Fruit fly (Drosophila melanogaster): ENCODE measurements around the gene PSMG1.

PSMG1 gene

DNA sequence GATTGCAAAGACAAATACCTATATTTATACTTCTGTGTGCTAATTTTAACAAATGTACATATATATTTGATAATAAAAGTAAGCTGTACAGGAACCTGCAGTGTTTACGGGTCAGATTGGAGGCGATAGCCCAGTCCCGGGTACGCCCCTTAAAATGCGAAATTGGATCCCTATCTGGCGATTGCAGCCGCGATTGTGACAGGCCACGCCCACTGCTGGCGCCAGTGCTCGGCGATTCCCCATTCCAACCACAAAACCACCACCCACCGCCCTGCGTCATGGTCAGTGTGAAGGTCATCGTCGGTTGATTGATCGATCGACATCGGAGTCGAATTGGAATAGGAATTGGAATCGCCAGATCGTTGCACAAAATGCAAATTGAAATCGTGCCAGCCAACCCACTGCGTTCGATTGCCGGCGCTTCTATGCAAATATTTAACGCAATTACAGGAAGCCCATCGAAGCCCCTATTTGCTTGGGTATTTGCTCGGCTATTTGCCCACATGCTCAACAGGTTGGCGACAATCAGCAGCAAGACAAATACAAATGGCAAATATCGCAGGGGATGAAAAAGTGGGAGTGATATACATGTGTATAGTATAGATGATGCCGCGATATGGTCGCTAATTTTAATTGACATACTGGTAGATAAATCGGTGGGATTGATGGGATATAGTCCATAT, 44.7 kb upstream of the PSMG1 start (continued):
- TF ChIP-seq fd59A (GFP tag; optimal IDR thresholded peaks at IDR 0.05), result peak; percentile 11
- TF ChIP-seq spab (GFP tag; optimal IDR thresholded peaks at IDR 0.05), result peak; percentile 35
- peak in 1 of 2 experiments; percentile 54 for TF ChIP-seq salr (GFP tag; optimal IDR thresholded peaks at IDR 0.05)
- peak; percentile 41 for TF ChIP-seq CG10631 (GFP tag; optimal IDR thresholded peaks at IDR 0.05)
- no peak for TF ChIP-seq Ets96B (tag; optimal IDR thresholded peaks at IDR 0.05)
- no peak for TF ChIP-seq topi (GFP tag; optimal IDR thresholded peaks at IDR 0.05)
- TF ChIP-seq Lpt (GFP tag; optimal IDR thresholded peaks at IDR 0.05), result no peak
- no peak for TF ChIP-seq CG6808 (GFP tag; optimal IDR thresholded peaks at IDR 0.05)
- peak; percentile 21 for TF ChIP-seq CG6792 (GFP tag; optimal IDR thresholded peaks at IDR 0.05)
- peak; percentile 21 for TF ChIP-seq CG4318 (GFP tag; optimal IDR thresholded peaks at IDR 0.05)
- TF ChIP-seq fkh (GFP tag; optimal IDR thresholded peaks at IDR 0.05), result peak; percentile 41

DNA sequence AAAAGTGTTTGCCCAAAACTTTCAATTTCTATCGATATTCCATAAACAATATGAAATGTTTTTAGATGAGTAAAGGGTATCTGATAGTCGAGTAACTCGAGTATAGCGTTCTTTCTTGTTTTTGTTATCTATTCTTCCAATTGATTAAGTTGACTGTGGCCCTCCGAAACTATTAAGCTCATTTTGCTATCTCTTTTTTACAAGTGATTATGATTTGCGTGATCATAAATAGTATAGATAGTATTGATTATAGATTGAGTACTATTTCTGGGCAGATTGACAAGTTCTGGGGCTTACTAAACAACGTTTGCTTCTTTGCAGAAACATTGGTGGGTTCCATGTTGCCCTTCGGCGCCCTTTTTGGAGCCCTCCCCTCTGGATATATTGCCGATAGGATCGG, 42.4 kb upstream of the PSMG1 start:
- TF ChIP-seq Hr39 (GFP tag; optimal IDR thresholded peaks at IDR 0.05) (no peak), fd59A (GFP tag; optimal IDR thresholded peaks at IDR 0.05) (no peak), CG32006 (GFP tag; optimal IDR thresholded peaks at IDR 0.05) (no peak), CG6854 (GFP tag; optimal IDR thresholded peaks at IDR 0.05) (no peak), lz (GFP tag; optimal IDR thresholded peaks at IDR 0.05) (no peak), CG8319 (GFP tag; optimal IDR thresholded peaks at IDR 0.05) (no peak), Sox14 (GFP tag; optimal IDR thresholded peaks at IDR 0.05) (no peak), dsx (GFP tag; optimal IDR thresholded peaks at IDR 0.05; ENCODE audit: poor library complexity, severe bottlenecking) (no peak), CG34406 (GFP tag; optimal IDR thresholded peaks at IDR 0.05) (no peak), Eip93F (GFP tag; optimal IDR thresholded peaks at IDR 0.05) (no peak)

DNA sequence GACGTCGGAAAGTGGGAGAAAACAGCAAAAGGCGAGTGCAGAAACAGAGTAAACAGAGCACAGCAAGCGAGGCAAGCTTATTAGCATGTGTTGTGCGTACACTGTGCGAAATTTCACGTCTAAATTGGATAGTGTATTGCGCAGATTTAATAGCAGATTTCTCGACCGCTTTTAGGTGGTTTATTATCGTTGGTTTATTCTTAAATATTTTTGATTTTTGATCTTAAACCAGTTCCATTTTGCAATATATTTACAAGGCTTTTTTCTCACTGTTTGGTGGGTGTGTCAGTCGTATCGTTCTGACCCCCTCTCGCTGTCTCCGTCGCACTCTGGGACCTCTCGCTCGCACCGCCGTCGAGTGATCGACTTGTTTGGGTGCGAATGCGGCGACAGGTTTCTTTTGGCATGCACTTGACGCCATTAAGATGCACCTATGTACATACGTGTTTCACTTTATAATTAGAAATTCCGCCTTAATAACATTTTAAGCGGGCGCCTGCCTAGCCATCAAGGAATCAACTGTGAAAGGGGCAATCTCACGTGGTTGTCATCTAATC, 39.9 kb upstream of the PSMG1 start:
- peak; percentile 74 for TF ChIP-seq CG3032 (tag; optimal IDR thresholded peaks at IDR 0.05)
- peak; percentile 92 for TF ChIP-seq Gug (GFP tag; IDR thresholded peaks at IDR 0.05)
- TF ChIP-seq fd85E (GFP tag; optimal IDR thresholded peaks at IDR 0.05), result peak; percentile 76
- TF ChIP-seq pdm3 (GFP tag; optimal IDR thresholded peaks at IDR 0.05), result peak; percentile 92
- TF ChIP-seq Eip78C (GFP tag), result peak; percentile 98
- peak; percentile 47 for TF ChIP-seq vri (GFP tag; optimal IDR thresholded peaks at IDR 0.05)
- peak; percentile 69 for TF ChIP-seq Blimp-1 (GFP tag; optimal IDR thresholded peaks at IDR 0.05)
- TF ChIP-seq CG11902 (GFP tag; optimal IDR thresholded peaks at IDR 0.05), result peak; percentile 91
- TF ChIP-seq CG8119 (GFP tag; IDR thresholded peaks at IDR 0.05), result peak; percentile 93
- peak; percentile 81 for TF ChIP-seq CG1621 (tag; optimal IDR thresholded peaks at IDR 0.05)
- peak; percentile 83 for TF ChIP-seq Ets96B (tag; optimal IDR thresholded peaks at IDR 0.05)
- TF ChIP-seq Eip93F (GFP tag; optimal IDR thresholded peaks at IDR 0.05), result peak; percentile 34
- TF ChIP-seq CG16779 (tag; optimal IDR thresholded peaks at IDR 0.05), result peak; percentile 78
- TF ChIP-seq fd59A (GFP tag; optimal IDR thresholded peaks at IDR 0.05), result peak; percentile 84
- peak; percentile 79 for TF ChIP-seq CG10669 (GFP tag; optimal IDR thresholded peaks at IDR 0.05)
- peak; percentile 67 for TF ChIP-seq dsx (GFP tag; optimal IDR thresholded peaks at IDR 0.05; ENCODE audit: poor library complexity, severe bottlenecking)
- peak; percentile 92 for TF ChIP-seq CG6792 (GFP tag; optimal IDR thresholded peaks at IDR 0.05)
- peak; percentile 89 for TF ChIP-seq CG11294 (GFP tag; IDR thresholded peaks at IDR 0.05)
- TF ChIP-seq Met (GFP tag; optimal IDR thresholded peaks at IDR 0.05), result peak; percentile 92
- peak; percentile 70 for TF ChIP-seq CG6808 (GFP tag; optimal IDR thresholded peaks at IDR 0.05)
- TF ChIP-seq esn (GFP tag; optimal IDR thresholded peaks at IDR 0.05), result peak; percentile 93
- TF ChIP-seq lz (GFP tag; optimal IDR thresholded peaks at IDR 0.05), result peak; percentile 94
- TF ChIP-seq achi (GFP tag; optimal IDR thresholded peaks at IDR 0.05), result peak; percentile 91
- peak; percentile 91 for TF ChIP-seq Smox (GFP tag; optimal IDR thresholded peaks at IDR 0.05)
- TF ChIP-seq CG31627 (GFP tag; optimal IDR thresholded peaks at IDR 0.05), result peak; percentile 96
- TF ChIP-seq CG6163 (GFP tag; IDR thresholded peaks at IDR 0.05), result peak; percentile 97
- peak; percentile 76 for TF ChIP-seq spab (GFP tag; optimal IDR thresholded peaks at IDR 0.05)
- peak; percentile 93 for TF ChIP-seq Sox14 (GFP tag; optimal IDR thresholded peaks at IDR 0.05)
- TF ChIP-seq cyc (GFP tag; optimal IDR thresholded peaks at IDR 0.05), result peak; percentile 97
- TF ChIP-seq Sox102F (GFP tag; optimal IDR thresholded peaks at IDR 0.05), result peak; percentile 89
- peak; percentile 95 for TF ChIP-seq OdsH (GFP tag; optimal IDR thresholded peaks at IDR 0.05)
- TF ChIP-seq CG6854 (GFP tag; optimal IDR thresholded peaks at IDR 0.05), result no peak
- peak; percentile 94 for TF ChIP-seq CG3919 (GFP tag; optimal IDR thresholded peaks at IDR 0.05)
- TF ChIP-seq CG32006 (GFP tag; optimal IDR thresholded peaks at IDR 0.05), result peak; percentile 95
- peak; percentile 84 for TF ChIP-seq CG11762 (GFP tag; optimal IDR thresholded peaks at IDR 0.05; ENCODE audit: insufficient read depth)

Measured in whole organism, prepupa.